Worm (Caenorhabditis elegans) whole organism, L2 larva: ENCODE measurements around the gene dsl-1.

Source experiments
- ZK546.5 ChIP-seq: sonication (generic microtip); optimal IDR thresholded peaks from 2 replicates; lab custom pipeline; 2017; ENCODE audit warnings: missing biosample characterization, missing genetic modification characterization
- ama-1 ChIP-seq: fragments of 150-350 bp; optimal IDR thresholded peaks from 2 replicates; lab custom pipeline; 2018; ENCODE audit warnings: inconsistent platforms
- elt-1 ChIP-seq: fragments of 150-350 bp; optimal IDR thresholded peaks from 2 replicates; lab custom pipeline; 2014; ENCODE audit warnings: missing biosample characterization, missing genetic modification characterization
- nhr-25 ChIP-seq: fragments of 150-350 bp; sonication (generic microtip); optimal IDR thresholded peaks from 3 replicates; lab custom pipeline; 2014; ENCODE audit warnings: missing biosample characterization, missing genetic modification characterization
- snpc-4 ChIP-seq: fragments of 150-350 bp; optimal IDR thresholded peaks from 2 replicates; lab custom pipeline; 2014; ENCODE audit warnings: missing biosample characterization, missing genetic modification characterization
- unc-62 ChIP-seq: fragments of 150-350 bp; optimal IDR thresholded peaks from 2 replicates; lab custom pipeline; 2014; ENCODE audit warnings: missing biosample characterization, missing genetic modification reagents, missing genetic modification characterization
- ztf-11 ChIP-seq: sonication (generic microtip); optimal IDR thresholded peaks from 2 replicates; lab custom pipeline; 2017; ENCODE audit warnings: missing biosample characterization, missing genetic modification characterization
- ztf-4 ChIP-seq: fragments of 150-350 bp; optimal IDR thresholded peaks from 2 replicates; lab custom pipeline; 2014; ENCODE audit warnings: missing biosample characterization, missing genetic modification characterization

- TF ChIP-seq ZK546.5 (no peak), ama-1 (lab: Kevin White, UChicago) (no peak), unc-62 (GFP tag; lab: Kevin White, UChicago) (no peak), ztf-4 (tag; lab: Kevin White, UChicago) (no peak), nhr-25 (no peak), elt-1 (tag; lab: Kevin White, UChicago) (no peak), snpc-4 (tag; lab: Kevin White, UChicago) (no peak), ztf-11 (tag; lab: Kevin White, UChicago) (no peak)
Observed at ce11 chrIV:1170408-1170807, 37.5 kb downstream of the dsl-1 start, which contains the start of gene cec-2.
